Worm (Caenorhabditis elegans) whole organism, late embryonic: Measurements from ENCODE around the gene C46E10.1.

Source experiments
- nhr-11 ChIP-seq: fragments of 150-350 bp; optimal IDR thresholded peaks from 2 replicates; lab custom pipeline; 2014; ENCODE audit warnings: missing biosample characterization, missing genetic modification characterization
- tbx-2 ChIP-seq: sonication (generic microtip); optimal IDR thresholded peaks from 2 replicates; lab custom pipeline; 2016; ENCODE audit warnings: missing genetic modification characterization, missing compliant biosample characterization

- TF ChIP-seq tbx-2 (tag; lab: Kevin White, UChicago), result no peak
- TF ChIP-seq nhr-11 (tag; lab: Kevin White, UChicago), result no peak
Measured at ce11 chrII:3724175-3724715, at the start of gene C46E10.1.
